Fruit fly (Drosophila melanogaster) whole organism, embryonic: Measurements from ENCODE around the gene tws.
A peak's percentile ranks its signal among the peaks of the same experiment; 100 is the strongest.

Experiments
- Atf3 ChIP-seq: fragments of 200-800 bp; sonication (Bioruptor generic); optimal IDR thresholded peaks from 3 replicates; lab custom pipeline; 2016; ENCODE audit warnings: missing biosample characterization, missing genetic modification characterization
- CG10543 ChIP-seq: fragments of 200-800 bp; sonication (Bioruptor generic); optimal IDR thresholded peaks from 3 replicates; lab custom pipeline; 2017; ENCODE audit warnings: missing biosample characterization, mild to moderate bottlenecking, missing genetic modification characterization, moderate library complexity
- CG10654 ChIP-seq: fragments of 200-800 bp; sonication (Bioruptor generic); optimal IDR thresholded peaks from 2 replicates; lab custom pipeline; 2016; ENCODE audit warnings: missing biosample characterization, missing genetic modification characterization
- CG11695 ChIP-seq: fragments of 200-800 bp; sonication (Bioruptor generic); IDR thresholded peaks from 3 replicates; pipeline ENCODE4 v1.3.6; 2022; ENCODE audit warnings: missing biosample characterization, missing genetic modification characterization
- CG12071 ChIP-seq: fragments of 200-800 bp; sonication (Bioruptor generic); optimal IDR thresholded peaks from 3 replicates; lab custom pipeline; 2018; ENCODE audit warnings: missing biosample characterization, mild to moderate bottlenecking, missing genetic modification characterization
- CG12104 ChIP-seq: fragments of 200-800 bp; sonication (Bioruptor generic); optimal IDR thresholded peaks from 3 replicates; lab custom pipeline; 2016; ENCODE audit warnings: missing biosample characterization, missing genetic modification characterization
- CG1233 ChIP-seq: fragments of 200-800 bp; sonication (Bioruptor generic); optimal IDR thresholded peaks from 4 replicates; lab custom pipeline; 2018; ENCODE audit warnings: missing biosample characterization, mild to moderate bottlenecking, missing genetic modification characterization
- CG13894 ChIP-seq: fragments of 200-800 bp; sonication (Bioruptor generic); optimal IDR thresholded peaks from 3 replicates; lab custom pipeline; 2018; ENCODE audit warnings: missing biosample characterization, mild to moderate bottlenecking, missing genetic modification characterization, moderate library complexity
- CG14014 ChIP-seq: fragments of 200-800 bp; sonication (Bioruptor generic); IDR thresholded peaks from 2 replicates; pipeline ENCODE4 v1.3.6; 2022; ENCODE audit warnings: missing biosample characterization, missing genetic modification characterization
- CG14667 ChIP-seq: fragments of 200-800 bp; sonication (Bioruptor generic); IDR thresholded peaks from 2 replicates; pipeline ENCODE4 v1.3.6; 2022; ENCODE audit warnings: missing biosample characterization, missing genetic modification characterization
- CG16815 ChIP-seq: fragments of 200-800 bp; sonication (Bioruptor generic); optimal IDR thresholded peaks from 3 replicates; lab custom pipeline; 2017; ENCODE audit warnings: missing biosample characterization, mild to moderate bottlenecking, missing genetic modification characterization
- CG17568 ChIP-seq: fragments of 200-800 bp; sonication (Bioruptor generic); optimal IDR thresholded peaks from 2 replicates; lab custom pipeline; 2018; ENCODE audit warnings: missing biosample characterization, mild to moderate bottlenecking, missing genetic modification characterization, moderate library complexity
- CG17829 ChIP-seq: fragments of 200-800 bp; optimal IDR thresholded peaks from 2 replicates; lab custom pipeline; 2019; ENCODE audit warnings: missing biosample characterization, mild to moderate bottlenecking, missing genetic modification characterization, moderate library complexity
- CG17912 ChIP-seq: fragments of 200-800 bp; sonication (Bioruptor generic); optimal IDR thresholded peaks from 2 replicates; lab custom pipeline; 2018; ENCODE audit warnings: missing biosample characterization, mild to moderate bottlenecking, missing genetic modification characterization
- CG2712 ChIP-seq: fragments of 200-800 bp; optimal IDR thresholded peaks from 3 replicates; lab custom pipeline; 2019; ENCODE audit warnings: missing biosample characterization, mild to moderate bottlenecking, missing genetic modification characterization, moderate library complexity
- CG30403 ChIP-seq: fragments of 200-800 bp; sonication (Bioruptor generic); optimal IDR thresholded peaks from 3 replicates; lab custom pipeline; 2016; ENCODE audit warnings: missing biosample characterization, missing genetic modification characterization
- CG31441 ChIP-seq: fragments of 200-800 bp; sonication (Bioruptor generic); IDR thresholded peaks from 2 replicates; pipeline ENCODE4 v1.3.6; 2022; ENCODE audit warnings: missing biosample characterization, missing genetic modification characterization
- CG4404 ChIP-seq: fragments of 200-800 bp; sonication (Bioruptor generic); IDR thresholded peaks from 2 replicates; pipeline ENCODE4 v1.3.6; 2022; ENCODE audit warnings: missing biosample characterization, missing genetic modification characterization
- CG4820 ChIP-seq: fragments of 200-800 bp; sonication (Bioruptor generic); optimal IDR thresholded peaks from 3 replicates; lab custom pipeline; 2016; ENCODE audit warnings: missing biosample characterization, missing genetic modification characterization
- CG6272 ChIP-seq: fragments of 200-800 bp; sonication (Bioruptor generic); IDR thresholded peaks from 2 replicates; pipeline ENCODE4 v1.3.6; 2022; ENCODE audit warnings: missing biosample characterization, missing genetic modification characterization
- CG7839 ChIP-seq: fragments of 200-800 bp; sonication (Bioruptor generic); optimal IDR thresholded peaks from 3 replicates; lab custom pipeline; 2018; ENCODE audit warnings: missing biosample characterization, mild to moderate bottlenecking, missing genetic modification characterization, moderate library complexity
- CG8924 ChIP-seq: fragments of 200-800 bp; optimal IDR thresholded peaks from 3 replicates; lab custom pipeline; 2019; ENCODE audit warnings: missing biosample characterization, mild to moderate bottlenecking, missing genetic modification characterization, moderate library complexity
- CG9215 ChIP-seq: fragments of 200-800 bp; sonication (Bioruptor generic); IDR thresholded peaks from 2 replicates; pipeline ENCODE4 v1.3.6; 2022; ENCODE audit warnings: missing biosample characterization, missing genetic modification characterization
- CG9817 ChIP-seq: fragments of 200-800 bp; sonication (Bioruptor generic); optimal IDR thresholded peaks from 2 replicates; lab custom pipeline; 2018; ENCODE audit warnings: missing biosample characterization, mild to moderate bottlenecking, missing genetic modification characterization, moderate library complexity
- Chrac-16 ChIP-seq: fragments of 200-800 bp; sonication (Bioruptor generic); optimal IDR thresholded peaks from 3 replicates; lab custom pipeline; 2016; ENCODE audit warnings: missing biosample characterization, missing genetic modification characterization
- Deaf1 ChIP-seq: fragments of 200-800 bp; optimal IDR thresholded peaks from 3 replicates; lab custom pipeline; 2019; ENCODE audit warnings: missing biosample characterization, mild to moderate bottlenecking, missing genetic modification characterization, moderate library complexity
- Dref ChIP-seq: fragments of 200-800 bp; sonication (Bioruptor generic); IDR thresholded peaks from 2 replicates; pipeline ENCODE4 v1.3.6; 2022; ENCODE audit warnings: missing biosample characterization, missing genetic modification characterization
- Eip74EF ChIP-seq, 2 experiments: fragments of 200-800 bp in 1 of 2; fragments of >200 bp in 1 of 2; sonication (Bioruptor generic) in 1 of 2; optimal IDR thresholded peaks; 2 replicates each; lab custom pipeline; 2017 to 2019; ENCODE audit warnings: missing biosample characterization in 2 of 2, missing genetic modification characterization in 2 of 2, mild to moderate bottlenecking in 1 of 2, moderate library complexity in 1 of 2
- Fer2 ChIP-seq: fragments of 200-800 bp; sonication (Bioruptor generic); optimal IDR thresholded peaks from 2 replicates; lab custom pipeline; 2018; ENCODE audit warnings: missing biosample characterization, mild to moderate bottlenecking, missing genetic modification characterization, moderate library complexity
- HmgZ ChIP-seq: fragments of 200-800 bp; sonication (Bioruptor generic); optimal IDR thresholded peaks from 2 replicates; lab custom pipeline; 2018; ENCODE audit warnings: missing biosample characterization, mild to moderate bottlenecking, missing genetic modification characterization
- Hmr ChIP-seq: fragments of 200-800 bp; sonication (Bioruptor generic); optimal IDR thresholded peaks from 3 replicates; lab custom pipeline; 2017; ENCODE audit warnings: mild to moderate bottlenecking, missing biosample characterization, missing genetic modification reagents, missing genetic modification characterization
- Lhr ChIP-seq: fragments of 200-800 bp; sonication (Bioruptor generic); optimal IDR thresholded peaks from 3 replicates; lab custom pipeline; 2017; ENCODE audit warnings: mild to moderate bottlenecking, missing biosample characterization, missing genetic modification reagents, missing genetic modification characterization
- Oli ChIP-seq: fragments of 200-800 bp; sonication (Bioruptor generic); optimal IDR thresholded peaks from 2 replicates; lab custom pipeline; 2018; ENCODE audit warnings: missing biosample characterization, mild to moderate bottlenecking, missing genetic modification characterization, moderate library complexity
- Sox100B ChIP-seq: fragments of 200-800 bp; sonication (Bioruptor generic); optimal IDR thresholded peaks from 3 replicates; lab custom pipeline; 2018; ENCODE audit warnings: missing biosample characterization, mild to moderate bottlenecking, missing genetic modification characterization
- Spps ChIP-seq: fragments of 200-800 bp; sonication (Bioruptor generic); optimal IDR thresholded peaks from 2 replicates; lab custom pipeline; 2018; ENCODE audit warnings: missing biosample characterization, mild to moderate bottlenecking, missing genetic modification characterization
- Tbp ChIP-seq: fragments of >200 bp; optimal IDR thresholded peaks from 2 replicates; lab custom pipeline; 2018; ENCODE audit warnings: missing biosample characterization, missing genetic modification characterization
- Trl ChIP-seq, 3 experiments: fragments of >200 bp in 2 of 3; fragments of 200-800 bp in 1 of 3; sonication (Bioruptor generic) in 1 of 3; optimal IDR thresholded peaks; 2 replicates in 1 of 3; 3 replicates in 2 of 3; lab custom pipeline; 2016 to 2017; ENCODE audit warnings: missing biosample characterization in 1 of 3, missing genetic modification characterization in 1 of 3
- bcd ChIP-seq: fragments of 200-800 bp; sonication (Bioruptor generic); optimal IDR thresholded peaks from 2 replicates; lab custom pipeline; 2017; ENCODE audit warnings: missing biosample characterization, mild to moderate bottlenecking, missing genetic modification characterization
- cg ChIP-seq: fragments of 200-800 bp; sonication (Bioruptor generic); optimal IDR thresholded peaks from 3 replicates; lab custom pipeline; 2019; ENCODE audit warnings: missing biosample characterization, mild to moderate bottlenecking, missing genetic modification characterization, moderate library complexity
- dan ChIP-seq: fragments of 200-800 bp; sonication (Bioruptor generic); IDR thresholded peaks from 2 replicates; pipeline ENCODE4 v1.3.6; 2022; ENCODE audit warnings: missing biosample characterization, missing genetic modification characterization
- eyg ChIP-seq: fragments of 200-800 bp; sonication (Bioruptor generic); optimal IDR thresholded peaks from 3 replicates; lab custom pipeline; 2016; ENCODE audit warnings: missing biosample characterization, missing genetic modification characterization
- fd3F ChIP-seq: fragments of 200-800 bp; sonication (Bioruptor generic); optimal IDR thresholded peaks from 2 replicates; lab custom pipeline; 2018; ENCODE audit warnings: missing biosample characterization, mild to moderate bottlenecking, missing genetic modification characterization, moderate library complexity
- fd96Cb ChIP-seq: fragments of 200-800 bp; sonication (Bioruptor generic); optimal IDR thresholded peaks from 2 replicates; lab custom pipeline; 2018; ENCODE audit warnings: missing biosample characterization, mild to moderate bottlenecking, missing genetic modification characterization, moderate library complexity
- gce ChIP-seq: fragments of 200-800 bp; sonication (Bioruptor generic); IDR thresholded peaks from 3 replicates; pipeline ENCODE4 v1.3.6; 2022; ENCODE audit warnings: missing biosample characterization, missing genetic modification characterization
- pfk ChIP-seq: fragments of 200-800 bp; sonication (Bioruptor generic); optimal IDR thresholded peaks from 2 replicates; lab custom pipeline; 2018; ENCODE audit warnings: missing biosample characterization, mild to moderate bottlenecking, missing genetic modification characterization, moderate library complexity
- rib ChIP-seq: fragments of 200-800 bp; sonication (Bioruptor generic); IDR thresholded peaks from 2 replicates; pipeline ENCODE4 v1.3.6; 2022; ENCODE audit warnings: missing biosample characterization, missing genetic modification characterization
- seq ChIP-seq: fragments of 200-800 bp; sonication (Bioruptor generic); IDR thresholded peaks from 2 replicates; pipeline ENCODE4 v1.3.6; 2022; ENCODE audit warnings: missing biosample characterization, missing genetic modification characterization
- shn ChIP-seq: fragments of 200-800 bp; sonication (Bioruptor generic); optimal IDR thresholded peaks from 3 replicates; lab custom pipeline; 2016; ENCODE audit warnings: missing biosample characterization, missing genetic modification characterization
- sob ChIP-seq: fragments of 200-800 bp; sonication (Bioruptor generic); IDR thresholded peaks from 2 replicates; pipeline ENCODE4 v1.3.6; 2022; ENCODE audit warnings: missing biosample characterization, missing genetic modification characterization
- ttk ChIP-seq: fragments of 200-800 bp; sonication (Bioruptor generic); IDR thresholded peaks from 2 replicates; pipeline ENCODE4 v2.1.2; 2022; ENCODE audit warnings: missing biosample characterization, missing genetic modification characterization
- zen2 ChIP-seq: fragments of 200-800 bp; sonication (Bioruptor generic); IDR thresholded peaks from 3 replicates; pipeline ENCODE4 v1.3.6; 2022; ENCODE audit warnings: missing biosample characterization, missing genetic modification characterization; ENCODE audit not compliant: partially characterized antibody

The tws gene

dm6 chr3R:10111815-10112185 is 27.8 kb downstream of the tws start (continued):
- TF ChIP-seq seq (GFP tag; lab: Robert Waterston, UW): no peak
- TF ChIP-seq Atf3 (GFP tag; lab: Kevin White, UChicago): no peak
- no peak for TF ChIP-seq CG12071 (GFP tag; lab: Kevin White, UChicago)
- TF ChIP-seq CG17829 (tag; lab: Kevin White, UChicago): peak; percentile 32
- peak; percentile 46 for TF ChIP-seq CG2712 (tag; lab: Kevin White, UChicago)
- TF ChIP-seq CG30403 (GFP tag; lab: Kevin White, UChicago): peak; percentile 44
- TF ChIP-seq CG10543 (GFP tag; lab: Kevin White, UChicago): no peak
- no peak for TF ChIP-seq shn (GFP tag; lab: Kevin White, UChicago)
- TF ChIP-seq zen2 (GFP tag; lab: Robert Waterston, UW): no peak
- no peak for TF ChIP-seq dan
- peak; percentile 2 for TF ChIP-seq CG8924 (tag; lab: Kevin White, UChicago)
- TF ChIP-seq Oli: peak; percentile 24
- no peak for TF ChIP-seq cg (GFP tag; lab: Kevin White, UChicago)
- no peak for TF ChIP-seq Fer2 (tag; lab: Kevin White, UChicago)
- no peak for TF ChIP-seq CG4404
- no peak for TF ChIP-seq rib (GFP tag; lab: Robert Waterston, UW)
- no peak for TF ChIP-seq CG9215 (GFP tag; lab: Robert Waterston, UW)
- TF ChIP-seq CG11695 (GFP tag; lab: Robert Waterston, UW): 0 out of 3 replicates have a peak, but pooled peaks have one; percentile 10
- 0 out of 3 replicates have a peak, but pooled peaks have one; percentile 25 for TF ChIP-seq gce
- no peak for TF ChIP-seq CG4820 (GFP tag; lab: Kevin White, UChicago)
- no peak for TF ChIP-seq Tbp (GFP tag; lab: Kevin White, UChicago)
- TF ChIP-seq Deaf1 (tag; lab: Kevin White, UChicago): no peak
- TF ChIP-seq CG7839 (tag; lab: Kevin White, UChicago): peak; percentile 41
- TF ChIP-seq CG17568: no peak
- no peak for TF ChIP-seq CG10654
- no peak for TF ChIP-seq Spps (tag; lab: Kevin White, UChicago)
- TF ChIP-seq CG17912: no peak
- no peak for TF ChIP-seq CG12104 (GFP tag; lab: Kevin White, UChicago)
- TF ChIP-seq CG9817 (tag; lab: Kevin White, UChicago): no peak
- TF ChIP-seq pfk: no peak
- no peak for TF ChIP-seq Dref (GFP tag; lab: Robert Waterston, UW)
- peak in 1 of 2 experiments; percentile 23 for TF ChIP-seq Trl (optimal IDR thresholded peaks at IDR 0.05; lab: Kevin White, UChicago)
- no peak for TF ChIP-seq Trl (GFP tag; optimal IDR thresholded peaks at IDR 0.05; lab: Kevin White, UChicago)
- TF ChIP-seq Hmr (GFP tag; lab: Kevin White, UChicago): peak; percentile 2
- no peak for TF ChIP-seq sob (GFP tag; lab: Robert Waterston, UW)
- no peak for TF ChIP-seq CG13894 (tag; lab: Kevin White, UChicago)
- no peak for TF ChIP-seq fd3F (GFP tag; lab: Kevin White, UChicago)
- no peak for TF ChIP-seq HmgZ (tag; lab: Kevin White, UChicago)
- TF ChIP-seq Chrac-16 (GFP tag; lab: Kevin White, UChicago): no peak
- peak; percentile 24 for TF ChIP-seq bcd (GFP tag; lab: Kevin White, UChicago)
- TF ChIP-seq fd96Cb (tag; lab: Kevin White, UChicago): peak; percentile 30
- TF ChIP-seq CG16815: no peak
- TF ChIP-seq eyg (GFP tag; lab: Kevin White, UChicago): no peak
- no peak for TF ChIP-seq CG14667 (GFP tag; lab: Robert Waterston, UW)
- TF ChIP-seq Lhr (GFP tag; lab: Kevin White, UChicago): no peak
- no peak for TF ChIP-seq ttk (GFP tag; lab: Robert Waterston, UW)
- TF ChIP-seq Eip74EF (GFP tag; optimal IDR thresholded peaks at IDR 0.05; lab: Kevin White, UChicago): no peak
- no peak for TF ChIP-seq CG6272 (GFP tag; lab: Robert Waterston, UW)
- TF ChIP-seq CG1233 (GFP tag; lab: Kevin White, UChicago): no peak
- TF ChIP-seq CG31441 (GFP tag; lab: Robert Waterston, UW): peak; percentile 45
- TF ChIP-seq CG14014 (GFP tag; lab: Robert Waterston, UW): no peak
- TF ChIP-seq Sox100B (GFP tag; lab: Kevin White, UChicago): peak; percentile 31
